Fruit fly (Drosophila melanogaster) whole organism, embryonic: ENCODE measurements around the gene Alh.

ENCODE experiments used
- CG17612 ChIP-seq: fragments of 200-800 bp; sonication (Bioruptor generic); IDR thresholded peaks from 2 replicates; pipeline ENCODE4 v1.3.6; 2022; ENCODE audit warnings: missing biosample characterization, missing genetic modification characterization
- CG17802 ChIP-seq: fragments of 200-800 bp; sonication (Bioruptor generic); optimal IDR thresholded peaks from 2 replicates; lab custom pipeline; 2018; ENCODE audit warnings: missing biosample characterization, mild to moderate bottlenecking, missing genetic modification characterization, moderate library complexity
- CG42726 ChIP-seq: fragments of 200-800 bp; sonication (Bioruptor generic); IDR thresholded peaks from 2 replicates; pipeline ENCODE4 v1.3.6; 2022; ENCODE audit warnings: missing biosample characterization, missing genetic modification characterization; ENCODE audit not compliant: partially characterized antibody
- D19A ChIP-seq: fragments of 200-800 bp; optimal IDR thresholded peaks from 3 replicates; lab custom pipeline; 2019; ENCODE audit warnings: missing biosample characterization, mild to moderate bottlenecking, missing genetic modification characterization, moderate library complexity
- Dip3 ChIP-seq: fragments of 200-800 bp; sonication (Bioruptor generic); optimal IDR thresholded peaks from 3 replicates; lab custom pipeline; 2016; ENCODE audit warnings: missing biosample characterization, missing genetic modification characterization
- HLHmδ ChIP-seq: fragments of 200-800 bp; sonication (Bioruptor generic); optimal IDR thresholded peaks from 2 replicates; lab custom pipeline; 2018; ENCODE audit warnings: missing biosample characterization, mild to moderate bottlenecking, missing genetic modification characterization, moderate library complexity
- Oli ChIP-seq: fragments of 200-800 bp; sonication (Bioruptor generic); optimal IDR thresholded peaks from 2 replicates; lab custom pipeline; 2018; ENCODE audit warnings: missing biosample characterization, mild to moderate bottlenecking, missing genetic modification characterization, moderate library complexity
- Vsx1 ChIP-seq: fragments of 200-800 bp; sonication (Bioruptor generic); optimal IDR thresholded peaks from 2 replicates; lab custom pipeline; 2017; ENCODE audit warnings: missing biosample characterization, mild to moderate bottlenecking, missing genetic modification characterization, missing genetic modification reagents
- eve ChIP-seq, 2 experiments: fragments of >200 bp; optimal IDR thresholded peaks; 2 replicates each; lab custom pipeline; 2017; ENCODE audit warnings: missing biosample characterization in 2 of 2, missing genetic modification characterization in 2 of 2
- gcm ChIP-seq: fragments of 200-800 bp; sonication (Bioruptor generic); optimal IDR thresholded peaks from 2 replicates; lab custom pipeline; 2019; ENCODE audit warnings: missing biosample characterization, mild to moderate bottlenecking, missing genetic modification characterization, moderate library complexity
- lov ChIP-seq, 2 experiments: fragments of 200-800 bp in 1 of 2; fragments of >200 bp in 1 of 2; sonication (Bioruptor generic) in 1 of 2; IDR thresholded peaks in 1 of 2; optimal IDR thresholded peaks in 1 of 2; 2 replicates in 1 of 2; 3 replicates in 1 of 2; pipeline versions ENCODE4 v1.3.6 to Lab custom; 2017 to 2022; ENCODE audit warnings: missing biosample characterization in 1 of 2, missing genetic modification characterization in 1 of 2
- twi ChIP-seq: fragments of 200-800 bp; optimal IDR thresholded peaks from 2 replicates; lab custom pipeline; 2019; ENCODE audit warnings: missing biosample characterization, mild to moderate bottlenecking, missing genetic modification characterization, moderate library complexity

DNA sequence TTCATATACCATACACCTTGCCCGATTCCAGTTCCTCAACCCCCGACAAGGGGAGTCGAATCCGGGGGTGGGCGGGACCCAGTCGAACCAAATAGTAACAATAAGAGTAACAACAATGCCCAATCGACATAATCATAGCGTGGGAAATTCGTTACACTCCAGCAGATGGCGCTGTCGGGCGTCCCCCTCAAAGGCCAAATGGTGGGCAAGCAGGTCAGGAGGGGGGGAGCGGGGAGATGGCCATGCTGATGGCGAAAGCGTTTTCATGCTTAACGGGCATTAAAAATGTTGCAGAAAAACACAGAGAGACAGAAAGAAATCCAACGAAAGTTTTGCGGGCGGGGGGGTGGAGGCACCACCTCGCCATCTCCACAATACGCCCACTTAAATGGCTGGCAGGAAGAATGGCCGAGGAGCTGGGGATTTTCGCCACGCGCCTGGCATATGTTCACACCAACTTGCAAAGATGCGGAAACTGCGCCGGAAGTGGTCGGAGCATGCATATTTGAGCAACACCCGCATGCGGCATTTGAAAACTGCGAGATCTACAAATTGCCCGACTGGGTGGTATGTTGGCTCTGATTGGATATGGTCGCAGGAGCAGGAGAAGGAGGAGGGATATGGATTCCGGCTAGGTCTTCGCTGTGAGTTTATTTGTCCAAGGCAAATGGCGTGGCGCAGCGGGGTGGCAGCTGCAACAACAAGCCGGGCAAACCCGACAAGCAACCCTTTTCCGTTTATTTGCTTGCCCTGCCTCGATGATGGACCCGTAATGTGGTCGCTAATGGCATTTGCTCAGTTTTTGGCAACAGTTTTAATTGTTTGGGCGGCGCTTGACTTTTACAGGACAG, 15.4 kb upstream of the Alh start:
- peak; percentile 37 for TF ChIP-seq twi (tag; lab: Kevin White, UChicago)
- peak; percentile 9 for TF ChIP-seq gcm (GFP tag; lab: Kevin White, UChicago)
- no peak for TF ChIP-seq Oli
- TF ChIP-seq CG17802, result no peak
- no peak for TF ChIP-seq eve (GFP tag; optimal IDR thresholded peaks at IDR 0.05; lab: Kevin White, UChicago)
- no peak for TF ChIP-seq lov (optimal IDR thresholded peaks at IDR 0.05; lab: Kevin White, UChicago)
- TF ChIP-seq lov (GFP tag; IDR thresholded peaks at IDR 0.05; lab: Robert Waterston, UW), result 0 out of 3 replicates have a peak, but pooled peaks have one; percentile 12
- TF ChIP-seq Vsx1 (GFP tag; lab: Kevin White, UChicago), result no peak
- no peak for TF ChIP-seq CG17612 (GFP tag; lab: Robert Waterston, UW)
- no peak for TF ChIP-seq D19A (tag; lab: Kevin White, UChicago)
- no peak for TF ChIP-seq HLHmδ (GFP tag; lab: Kevin White, UChicago)
- TF ChIP-seq Dip3 (GFP tag; lab: Kevin White, UChicago), result no peak
- TF ChIP-seq CG42726 (GFP tag; lab: Robert Waterston, UW), result no peak
